Fruit fly (Drosophila melanogaster): ENCODE results near the gene CG9154.

CG9154 gene

DNA sequence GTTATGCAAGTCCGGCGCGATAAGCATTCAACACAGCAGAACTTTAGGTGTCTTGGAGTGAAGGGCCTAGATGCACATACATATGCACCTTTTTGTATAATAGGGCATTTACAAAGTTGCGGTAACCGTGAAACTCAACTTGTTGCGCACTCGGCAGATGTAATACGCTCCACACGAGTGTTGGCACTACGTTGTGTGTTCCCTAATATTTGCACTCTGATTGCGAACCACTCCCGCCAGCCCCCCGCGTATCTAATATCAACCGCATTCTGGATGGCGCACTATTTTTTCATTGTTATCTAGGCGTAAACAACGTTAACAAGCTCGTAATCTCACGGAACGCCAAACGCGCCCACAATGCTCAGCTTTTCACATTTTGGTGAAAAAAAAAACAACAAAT, 9.8 kb upstream of the CG9154 start:
- TF ChIP-seq grn (GFP tag; optimal IDR thresholded peaks at IDR 0.05): no peak
- peak; percentile 37 for TF ChIP-seq sd (tag; optimal IDR thresholded peaks at IDR 0.05)
- peak; percentile 23 for TF ChIP-seq CG15514 (GFP tag; optimal IDR thresholded peaks at IDR 0.05)
- TF ChIP-seq NFAT (GFP tag; IDR thresholded peaks at IDR 0.05): no peak
- TF ChIP-seq cwo (GFP tag; optimal IDR thresholded peaks at IDR 0.05): peak; percentile 18
- no peak for TF ChIP-seq CG8290 (GFP tag; optimal IDR thresholded peaks at IDR 0.05)
- TF ChIP-seq CG8290 (tag; optimal IDR thresholded peaks at IDR 0.05): peak in 1 of 2 experiments; percentile 38
- TF ChIP-seq CG30431 (GFP tag; optimal IDR thresholded peaks at IDR 0.05): no peak
- peak; percentile 41 for TF ChIP-seq caup (GFP tag; optimal IDR thresholded peaks at IDR 0.05; ENCODE audit: severe bottlenecking)
- peak; percentile 6 for TF ChIP-seq mirr (GFP tag; optimal IDR thresholded peaks at IDR 0.05)
- TF ChIP-seq lab (GFP tag; optimal IDR thresholded peaks at IDR 0.05): peak; percentile 59
- no peak for TF ChIP-seq sim (GFP tag; IDR thresholded peaks at IDR 0.05)
- TF ChIP-seq Sry-δ (GFP tag; optimal IDR thresholded peaks at IDR 0.05): no peak
- TF ChIP-seq CG6175 (GFP tag; IDR thresholded peaks at IDR 0.05): 0 out of 3 replicates have a peak, but pooled peaks have one; percentile 14
- no peak for TF ChIP-seq CG33557 (GFP tag; optimal IDR thresholded peaks at IDR 0.05)
- peak; percentile 18 for TF ChIP-seq Meics (GFP tag; optimal IDR thresholded peaks at IDR 0.05)
- TF ChIP-seq CTCF (GFP tag; optimal IDR thresholded peaks at IDR 0.05): no peak
- no peak for TF ChIP-seq h (optimal IDR thresholded peaks at IDR 0.05)
- no peak for TF ChIP-seq Side (GFP tag; optimal IDR thresholded peaks at IDR 0.05)
- no peak for TF ChIP-seq sima (GFP tag; optimal IDR thresholded peaks at IDR 0.05)
- no peak for TF ChIP-seq CG4617 (GFP tag; optimal IDR thresholded peaks at IDR 0.05; ENCODE audit: borderline replicate concordance)
- TF ChIP-seq zfh1 (GFP tag; IDR thresholded peaks at IDR 0.05): no peak
- TF ChIP-seq Kr (GFP tag; optimal IDR thresholded peaks at IDR 0.05): no peak
- no peak for TF ChIP-seq CG7745 (tag; optimal IDR thresholded peaks at IDR 0.05)
- TF ChIP-seq CG10366 (GFP tag; IDR thresholded peaks at IDR 0.05): no peak
- TF ChIP-seq BtbVII (GFP tag; optimal IDR thresholded peaks at IDR 0.05): no peak
- no peak for TF ChIP-seq Nf-YC (tag; optimal IDR thresholded peaks at IDR 0.05)
- no peak for TF ChIP-seq CG34224 (GFP tag; IDR thresholded peaks at IDR 0.05; ENCODE audit: partially characterized antibody)
- TF ChIP-seq otp (GFP tag; IDR thresholded peaks at IDR 0.05): no peak
- TF ChIP-seq Neu2 (GFP tag; optimal IDR thresholded peaks at IDR 0.05; ENCODE audit: borderline replicate concordance): no peak
- peak; percentile 79 for TF ChIP-seq Med (GFP tag)
- TF ChIP-seq Gug (GFP tag; IDR thresholded peaks at IDR 0.05): no peak
- TF ChIP-seq CG18599 (GFP tag; optimal IDR thresholded peaks at IDR 0.05): peak; percentile 16
- no peak for TF ChIP-seq CG9609 (GFP tag; optimal IDR thresholded peaks at IDR 0.05)
- no peak for TF ChIP-seq CG3726 (GFP tag; IDR thresholded peaks at IDR 0.05)
- no peak for TF ChIP-seq CG30020 (tag; optimal IDR thresholded peaks at IDR 0.05)
- TF ChIP-seq CG3838 (GFP tag; optimal IDR thresholded peaks at IDR 0.05): no peak
- TF ChIP-seq Dek (tag; optimal IDR thresholded peaks at IDR 0.05): no peak
- TF ChIP-seq odd (GFP tag; optimal IDR thresholded peaks at IDR 0.05): no peak
- TF ChIP-seq pb (GFP tag; optimal IDR thresholded peaks at IDR 0.05): no peak
- no peak for TF ChIP-seq CG12071 (GFP tag; optimal IDR thresholded peaks at IDR 0.05)
- TF ChIP-seq CG12769 (tag; optimal IDR thresholded peaks at IDR 0.05): peak; percentile 59
- no peak for TF ChIP-seq her (GFP tag; optimal IDR thresholded peaks at IDR 0.05)
- no peak for TF ChIP-seq wek (GFP tag; optimal IDR thresholded peaks at IDR 0.05)
- TF ChIP-seq stwl (tag; optimal IDR thresholded peaks at IDR 0.05): no peak
- TF ChIP-seq Bdp1 (GFP tag; optimal IDR thresholded peaks at IDR 0.05): no peak
- TF ChIP-seq E2f1 (GFP tag; IDR thresholded peaks at IDR 0.05): no peak
- TF ChIP-seq MTF-1 (GFP tag; optimal IDR thresholded peaks at IDR 0.05; ENCODE audit: borderline replicate concordance): no peak
- no peak for TF ChIP-seq CG8388 (GFP tag; optimal IDR thresholded peaks at IDR 0.05)
- TF ChIP-seq CG8089 (GFP tag; optimal IDR thresholded peaks at IDR 0.05): no peak
- no peak for TF ChIP-seq pum (GFP tag; optimal IDR thresholded peaks at IDR 0.05)
- TF ChIP-seq CG2678 (tag; optimal IDR thresholded peaks at IDR 0.05): peak; percentile 5
